Worm (Caenorhabditis elegans) whole organism, L4/young adult: Measurements from ENCODE around the gene emre-1.

ENCODE experiments used
- W03F9.2 ChIP-seq: fragments of 150-350 bp; optimal IDR thresholded peaks from 2 replicates; lab custom pipeline; 2014; ENCODE audit warnings: missing biosample characterization, missing genetic modification characterization
- him-1 ChIP-seq: sonication (generic microtip); optimal IDR thresholded peaks from 2 replicates; lab custom pipeline; 2016; ENCODE audit warnings: missing genotype, missing genetic modification reagents, missing genetic modification characterization, missing compliant biosample characterization

- peak; percentile 51 for TF ChIP-seq W03F9.2 (tag; lab: Kevin White, UChicago)
- TF ChIP-seq him-1: no peak
These were observed 3.8 kb downstream of the emre-1 start, which contains the start of gene rbg-1 for ce11 chrX:14983274-14983673.
